Worm (Caenorhabditis elegans) whole organism, early embryonic: ENCODE data around the gene F55G1.6.

Source experiments
- B0310.2 ChIP-seq: sonication (generic microtip); optimal IDR thresholded peaks from 2 replicates; lab custom pipeline; 2016; ENCODE audit warnings: mild to moderate bottlenecking, missing genetic modification characterization, missing compliant biosample characterization
- F13C5.2 ChIP-seq: sonication (generic microtip); optimal IDR thresholded peaks from 2 replicates; lab custom pipeline; 2017; ENCODE audit warnings: mild to moderate bottlenecking, missing genetic modification characterization, inconsistent platforms, missing compliant biosample characterization
- aly-1 ChIP-seq: sonication (generic microtip); optimal IDR thresholded peaks from 2 replicates; lab custom pipeline; 2016; ENCODE audit warnings: missing genetic modification characterization, missing compliant biosample characterization
- ama-1 ChIP-seq: fragments of 150-350 bp; optimal IDR thresholded peaks from 2 replicates; lab custom pipeline; 2014
- ceh-13 ChIP-seq: fragments of 200-800 bp; sonication (Bioruptor generic); optimal IDR thresholded peaks from 2 replicates; lab custom pipeline; 2018; ENCODE audit warnings: mild to moderate bottlenecking, missing genetic modification characterization, missing compliant biosample characterization
- ceh-36 ChIP-seq: sonication (generic microtip); optimal IDR thresholded peaks from 2 replicates; lab custom pipeline; 2016; ENCODE audit warnings: missing genetic modification characterization, inconsistent platforms, missing compliant biosample characterization
- ets-7 ChIP-seq: sonication (generic microtip); optimal IDR thresholded peaks from 2 replicates; lab custom pipeline; 2016; ENCODE audit warnings: missing genotype, missing genetic modification characterization, missing compliant biosample characterization
- flt-1 ChIP-seq: fragments of 200-800 bp; sonication (Bioruptor generic); IDR thresholded peaks from 2 replicates; pipeline ENCODE4 v1.3.6; 2022; ENCODE audit warnings: missing genetic modification characterization, missing compliant biosample characterization
- hmbx-1 ChIP-seq: sonication (generic microtip); optimal IDR thresholded peaks from 2 replicates; lab custom pipeline; 2016; ENCODE audit warnings: mild to moderate bottlenecking, missing genetic modification characterization, missing compliant biosample characterization
- hmg-4 ChIP-seq: fragments of 200-800 bp; sonication (Bioruptor generic); optimal IDR thresholded peaks from 2 replicates; lab custom pipeline; 2018; ENCODE audit warnings: mild to moderate bottlenecking, missing genetic modification characterization, missing compliant biosample characterization
- hnd-1 ChIP-seq: sonication (generic microtip); optimal IDR thresholded peaks from 2 replicates; lab custom pipeline; 2016; ENCODE audit warnings: missing genetic modification characterization, missing compliant biosample characterization
- pes-1 ChIP-seq: fragments of 200-800 bp; sonication (Bioruptor generic); IDR thresholded peaks from 2 replicates; pipeline ENCODE4 v1.3.6; 2022; ENCODE audit warnings: missing genetic modification reagents, missing genetic modification characterization, missing compliant biosample characterization
- scrt-1 ChIP-seq: fragments of 200-800 bp; sonication (Bioruptor generic); IDR thresholded peaks from 2 replicates; pipeline ENCODE4 v1.3.6; 2022; ENCODE audit warnings: missing genetic modification characterization, missing compliant biosample characterization
- sea-1 ChIP-seq: fragments of 200-800 bp; sonication (Bioruptor generic); conservative IDR thresholded peaks from 2 replicates; pipeline ENCODE4 v1.3.6; 2022; ENCODE audit warnings: missing genetic modification characterization, missing compliant biosample characterization
- tbx-11 ChIP-seq: fragments of 200-800 bp; sonication (Bioruptor generic); IDR thresholded peaks from 2 replicates; pipeline ENCODE4 v1.3.6; 2022; ENCODE audit warnings: missing genetic modification characterization, missing compliant biosample characterization
- tbx-37 ChIP-seq: fragments of 200-800 bp; sonication (Bioruptor generic); conservative IDR thresholded peaks from 2 replicates; pipeline ENCODE4 v1.3.6; 2022; ENCODE audit warnings: missing genetic modification reagents, missing genetic modification characterization, missing compliant biosample characterization
- tra-4 ChIP-seq: sonication (generic microtip); optimal IDR thresholded peaks from 2 replicates; lab custom pipeline; 2017; ENCODE audit warnings: missing genetic modification characterization, missing compliant biosample characterization

Gene F55G1.6

ce11 chrIV:7469782-7470413, 3.4 kb upstream of the F55G1.6 start, which contains the start of gene F55G1.7:
Gene F55G1.7 (minus strand): TSS chrIV:7469832.
- no peak for TF ChIP-seq aly-1
- no peak for TF ChIP-seq ceh-13
- no peak for TF ChIP-seq ets-7 (tag; lab: Kevin White, UChicago)
- no peak for TF ChIP-seq hnd-1 (tag; lab: Kevin White, UChicago)
- TF ChIP-seq F13C5.2 (tag; lab: Kevin White, UChicago): no peak
- no peak for TF ChIP-seq tbx-37
- no peak for TF ChIP-seq sea-1 (GFP tag; lab: Robert Waterston, UW)
- TF ChIP-seq tra-4 (tag; lab: Kevin White, UChicago): no peak
- TF ChIP-seq ceh-36: no peak
- no peak for TF ChIP-seq flt-1 (GFP tag; lab: Robert Waterston, UW)
- no peak for TF ChIP-seq B0310.2
- TF ChIP-seq pes-1 (GFP tag; lab: Robert Waterston, UW): no peak
- TF ChIP-seq ama-1: no peak
- TF ChIP-seq hmg-4 (GFP tag; lab: Kevin White, UChicago): no peak
- no peak for TF ChIP-seq scrt-1 (GFP tag; lab: Robert Waterston, UW)
- TF ChIP-seq hmbx-1 (tag; lab: Kevin White, UChicago): no peak
- TF ChIP-seq tbx-11: no peak

- no peak for TF ChIP-seq F13C5.2 (tag; lab: Kevin White, UChicago)
- TF ChIP-seq tbx-11: no peak
- no peak for TF ChIP-seq ceh-36
- no peak for TF ChIP-seq ama-1
- no peak for TF ChIP-seq B0310.2
- TF ChIP-seq hmg-4 (GFP tag; lab: Kevin White, UChicago): no peak
These were observed 1.5 kb downstream of the F55G1.6 start, which contains the start of gene slc-25A18.2 for ce11 chrIV:7474826-7475225. Gene slc-25A18.2 (plus strand): TSS chrIV:7475041.

ce11 chrIV:7477197-7477596, 3.9 kb downstream of the F55G1.6 start, which contains the start of gene pycr-4:
Gene pycr-4 (minus strand): TSS chrIV:7477297.
- TF ChIP-seq scrt-1 (GFP tag; lab: Robert Waterston, UW) (no peak), flt-1 (GFP tag; lab: Robert Waterston, UW) (no peak), hmg-4 (GFP tag; lab: Kevin White, UChicago) (no peak), pes-1 (GFP tag; lab: Robert Waterston, UW) (no peak), ceh-36 (no peak)

- TF ChIP-seq ets-7 (tag; lab: Kevin White, UChicago) (no peak), hmg-4 (GFP tag; lab: Kevin White, UChicago) (no peak), sea-1 (GFP tag; lab: Robert Waterston, UW) (no peak)
These were observed 4.4 kb downstream of the F55G1.6 start for ce11 chrIV:7477697-7478096.

- no peak for TF ChIP-seq ceh-13
- no peak for TF ChIP-seq ets-7 (tag; lab: Kevin White, UChicago)
- TF ChIP-seq B0310.2: no peak
- TF ChIP-seq aly-1: no peak
- no peak for TF ChIP-seq flt-1 (GFP tag; lab: Robert Waterston, UW)
- no peak for TF ChIP-seq tra-4 (tag; lab: Kevin White, UChicago)
- no peak for TF ChIP-seq pes-1 (GFP tag; lab: Robert Waterston, UW)
- no peak for TF ChIP-seq scrt-1 (GFP tag; lab: Robert Waterston, UW)
- no peak for TF ChIP-seq hmbx-1 (tag; lab: Kevin White, UChicago)
- TF ChIP-seq tbx-11: no peak
- no peak for TF ChIP-seq hnd-1 (tag; lab: Kevin White, UChicago)
- no peak for TF ChIP-seq ama-1
- no peak for TF ChIP-seq ceh-36
These were observed 4.8 kb downstream of the F55G1.6 start, which contains the start of gene rod-1 for ce11 chrIV:7478134-7478533. Gene rod-1 (plus strand): TSS chrIV:7478452.

ce11 chrIV:7485565-7486200, 12.4 kb downstream of the F55G1.6 start:
- TF ChIP-seq flt-1 (GFP tag; lab: Robert Waterston, UW): peak; percentile 39; the same call in 1 of the 2 replicates
- peak; percentile 69 for TF ChIP-seq ama-1
- peak; percentile 76 for TF ChIP-seq sea-1 (GFP tag; lab: Robert Waterston, UW)
- peak; percentile 39 for TF ChIP-seq aly-1
- peak; percentile 8; the same call in 1 of the 2 replicates for TF ChIP-seq tbx-11

ce11 chrIV:7486201-7486947, 13.1 kb downstream of the F55G1.6 start, which contains the start of the genes his-61 and his-62:
Gene his-61 (minus strand): TSS chrIV:7486217.
Gene his-62 (plus strand): TSS chrIV:7486545.
- TF ChIP-seq hmg-4 (GFP tag; lab: Kevin White, UChicago) (peak; percentile 36), B0310.2 (peak; percentile 46), ceh-13 (no peak), tra-4 (tag; lab: Kevin White, UChicago) (peak; percentile 20), scrt-1 (GFP tag; lab: Robert Waterston, UW) (no peak), ceh-36 (peak; percentile 31), F13C5.2 (tag; lab: Kevin White, UChicago) (peak; percentile 52), pes-1 (GFP tag; lab: Robert Waterston, UW) (0 out of 2 replicates have a peak, but pooled peaks have one; percentile 4), ama-1 (peak; percentile 95), aly-1 (peak; percentile 79), tbx-11 (no peak), sea-1 (GFP tag; lab: Robert Waterston, UW) (no peak), tbx-37 (no peak)
